Fruit fly (Drosophila melanogaster): ENCODE measurements around the gene CG7884.

DNA sequence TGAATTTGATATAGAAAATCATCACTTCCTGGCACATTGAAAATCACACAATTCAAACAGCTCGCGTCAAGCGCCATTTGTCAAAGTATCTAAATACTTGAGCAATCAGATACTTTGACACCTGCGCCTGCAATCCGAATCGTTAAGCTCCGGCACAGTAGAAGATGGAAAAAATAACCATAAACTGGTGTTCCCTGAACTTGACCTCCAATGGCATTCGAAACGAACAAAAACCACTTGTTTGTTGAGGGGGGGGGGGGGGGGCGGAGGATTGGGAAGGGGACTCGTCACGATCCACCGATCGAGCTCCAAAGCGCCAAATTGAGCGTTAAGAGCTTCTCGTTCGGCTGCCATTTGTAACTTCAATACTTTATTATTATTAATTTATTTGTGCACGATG, 48.5 kb upstream of the CG7884 start:
- no peak for TF ChIP-seq CG8478 (optimal IDR thresholded peaks at IDR 0.05)
- no peak for TF ChIP-seq CTCF (optimal IDR thresholded peaks at IDR 0.05)

Data from S2 (cell line).